Fruit fly (Drosophila melanogaster) whole organism, embryonic: Measurements from ENCODE around the gene bon.
A peak's percentile ranks its signal among the peaks of the same experiment; 100 is the strongest.

ENCODE experiments used
- ATbp ChIP-seq: fragments of 200-800 bp; sonication (Bioruptor generic); optimal IDR thresholded peaks from 2 replicates; lab custom pipeline; 2017; ENCODE audit warnings: missing biosample characterization, mild to moderate bottlenecking, missing genetic modification characterization, missing genetic modification reagents
- Aef1 ChIP-seq: fragments of 200-800 bp; sonication (Bioruptor generic); IDR thresholded peaks from 3 replicates; pipeline ENCODE4 v1.3.6; 2022; ENCODE audit warnings: missing biosample characterization, missing genetic modification characterization
- Atf-2 ChIP-seq: fragments of 200-800 bp; sonication (Bioruptor generic); optimal IDR thresholded peaks from 2 replicates; lab custom pipeline; 2016; ENCODE audit warnings: missing biosample characterization, missing genetic modification characterization
- BEAF-32 ChIP-seq: fragments of 200-800 bp; sonication (Bioruptor generic); optimal IDR thresholded peaks from 3 replicates; lab custom pipeline; 2017; ENCODE audit warnings: missing biosample characterization, missing genetic modification characterization, mild to moderate bottlenecking, moderate library complexity, missing genetic modification reagents
- Bteb2 ChIP-seq: fragments of 200-800 bp; sonication (Bioruptor generic); optimal IDR thresholded peaks from 2 replicates; lab custom pipeline; 2016; ENCODE audit warnings: missing biosample characterization, missing genetic modification characterization
- CG10209 ChIP-seq: fragments of 200-800 bp; sonication (Bioruptor generic); optimal IDR thresholded peaks from 3 replicates; lab custom pipeline; 2017; ENCODE audit warnings: missing biosample characterization, mild to moderate bottlenecking, missing genetic modification characterization, missing genetic modification reagents
- CG10274 ChIP-seq: fragments of 200-800 bp; sonication (Bioruptor generic); optimal IDR thresholded peaks from 3 replicates; lab custom pipeline; 2017; ENCODE audit warnings: missing biosample characterization, mild to moderate bottlenecking, missing genetic modification characterization
- CG11696 ChIP-seq: fragments of 200-800 bp; sonication (Bioruptor generic); IDR thresholded peaks from 2 replicates; pipeline ENCODE4 v1.3.6; 2022; ENCODE audit warnings: missing biosample characterization, missing genetic modification characterization
- CG12219 ChIP-seq: fragments of 200-800 bp; sonication (Bioruptor generic); optimal IDR thresholded peaks from 3 replicates; lab custom pipeline; 2018; ENCODE audit warnings: missing biosample characterization, mild to moderate bottlenecking, missing genetic modification characterization
- CG13123 ChIP-seq: fragments of 200-800 bp; sonication (Bioruptor generic); optimal IDR thresholded peaks from 2 replicates; lab custom pipeline; 2016; ENCODE audit warnings: missing biosample characterization, missing genetic modification characterization
- CG13424 ChIP-seq: fragments of 200-800 bp; sonication (Bioruptor generic); optimal IDR thresholded peaks from 2 replicates; lab custom pipeline; 2019; ENCODE audit warnings: missing biosample characterization, mild to moderate bottlenecking, missing genetic modification characterization, moderate library complexity
- CG15269 ChIP-seq: fragments of 200-800 bp; sonication (Bioruptor generic); optimal IDR thresholded peaks from 2 replicates; lab custom pipeline; 2018; ENCODE audit warnings: missing biosample characterization, mild to moderate bottlenecking, missing genetic modification characterization, moderate library complexity
- CG17186 ChIP-seq: fragments of 200-800 bp; sonication (Bioruptor generic); optimal IDR thresholded peaks from 3 replicates; lab custom pipeline; 2017; ENCODE audit warnings: missing biosample characterization, missing genetic modification reagents, missing genetic modification characterization
- CG1792 ChIP-seq: fragments of 200-800 bp; sonication (Bioruptor generic); optimal IDR thresholded peaks from 2 replicates; lab custom pipeline; 2016; ENCODE audit warnings: missing biosample characterization, missing genetic modification characterization
- CG30403 ChIP-seq: fragments of 200-800 bp; sonication (Bioruptor generic); optimal IDR thresholded peaks from 3 replicates; lab custom pipeline; 2016; ENCODE audit warnings: missing biosample characterization, missing genetic modification characterization
- CG33213 ChIP-seq: fragments of 200-800 bp; sonication (Bioruptor generic); optimal IDR thresholded peaks from 3 replicates; lab custom pipeline; 2016; ENCODE audit warnings: missing biosample characterization, missing genetic modification characterization
- CG3407 ChIP-seq: fragments of 200-800 bp; sonication (Bioruptor generic); optimal IDR thresholded peaks from 2 replicates; lab custom pipeline; 2018; ENCODE audit warnings: missing biosample characterization, mild to moderate bottlenecking, missing genetic modification characterization
- CG43689 ChIP-seq: fragments of 200-800 bp; sonication (Bioruptor generic); IDR thresholded peaks from 2 replicates; pipeline ENCODE4 v1.3.6; 2022; ENCODE audit warnings: missing biosample characterization, missing genetic modification characterization
- CG4404 ChIP-seq: fragments of 200-800 bp; sonication (Bioruptor generic); IDR thresholded peaks from 2 replicates; pipeline ENCODE4 v1.3.6; 2022; ENCODE audit warnings: missing biosample characterization, missing genetic modification characterization
- CG4707 ChIP-seq: fragments of 200-800 bp; sonication (Bioruptor generic); optimal IDR thresholded peaks from 2 replicates; lab custom pipeline; 2018; ENCODE audit warnings: missing biosample characterization, mild to moderate bottlenecking, missing genetic modification characterization, moderate library complexity
- CG4730 ChIP-seq: fragments of 200-800 bp; sonication (Bioruptor generic); IDR thresholded peaks from 2 replicates; pipeline ENCODE4 v1.3.6; 2022; ENCODE audit warnings: missing biosample characterization, missing genetic modification characterization
- CG9817 ChIP-seq: fragments of 200-800 bp; sonication (Bioruptor generic); optimal IDR thresholded peaks from 2 replicates; lab custom pipeline; 2018; ENCODE audit warnings: missing biosample characterization, mild to moderate bottlenecking, missing genetic modification characterization, moderate library complexity
- Eip74EF ChIP-seq, 2 experiments: fragments of 200-800 bp in 1 of 2; fragments of >200 bp in 1 of 2; sonication (Bioruptor generic) in 1 of 2; optimal IDR thresholded peaks; 2 replicates each; lab custom pipeline; 2017 to 2019; ENCODE audit warnings: missing biosample characterization in 2 of 2, missing genetic modification characterization in 2 of 2, mild to moderate bottlenecking in 1 of 2, moderate library complexity in 1 of 2
- Fer3 ChIP-seq: fragments of 200-800 bp; sonication (Bioruptor generic); optimal IDR thresholded peaks from 2 replicates; lab custom pipeline; 2018; ENCODE audit warnings: missing biosample characterization, mild to moderate bottlenecking, missing genetic modification characterization, moderate library complexity
- Hmx ChIP-seq: fragments of 200-800 bp; sonication (Bioruptor generic); optimal IDR thresholded peaks from 2 replicates; lab custom pipeline; 2016; ENCODE audit warnings: missing biosample characterization, missing genetic modification characterization
- Med ChIP-seq: fragments of 200-800 bp; sonication (Bioruptor generic); peaks from one replicate; lab custom pipeline; 2016; ENCODE audit warnings: missing biosample characterization, missing genetic modification characterization, mild to moderate bottlenecking, inconsistent platforms, moderate library complexity
- Neu2 ChIP-seq: fragments of 200-800 bp; sonication (Bioruptor generic); optimal IDR thresholded peaks from 3 replicates; lab custom pipeline; 2016; ENCODE audit warnings: missing biosample characterization, missing genetic modification characterization, borderline replicate concordance
- Optix ChIP-seq: fragments of 200-800 bp; sonication (Bioruptor generic); IDR thresholded peaks from 3 replicates; pipeline ENCODE4 v1.3.6; 2022; ENCODE audit warnings: missing biosample characterization, missing genetic modification characterization
- Poxn ChIP-seq: fragments of 200-800 bp; sonication (Bioruptor generic); IDR thresholded peaks from 2 replicates; pipeline ENCODE4 v1.3.6; 2022; ENCODE audit warnings: missing biosample characterization, missing genetic modification characterization
- Tbp ChIP-seq: fragments of >200 bp; optimal IDR thresholded peaks from 2 replicates; lab custom pipeline; 2018; ENCODE audit warnings: missing biosample characterization, missing genetic modification characterization
- ab ChIP-seq: fragments of 200-800 bp; sonication (Bioruptor generic); optimal IDR thresholded peaks from 2 replicates; lab custom pipeline; 2016; ENCODE audit warnings: missing biosample characterization, missing genetic modification characterization
- bigmax ChIP-seq: fragments of 200-800 bp; sonication (Bioruptor generic); optimal IDR thresholded peaks from 2 replicates; lab custom pipeline; 2018; ENCODE audit warnings: missing biosample characterization, mild to moderate bottlenecking, missing genetic modification characterization
- bsh ChIP-seq, 2 experiments: fragments of 200-800 bp; sonication (Bioruptor generic); optimal IDR thresholded peaks; 2 replicates each; lab custom pipeline; 2017 to 2018; ENCODE audit warnings: mild to moderate bottlenecking in 2 of 2, missing biosample characterization in 2 of 2, missing genetic modification characterization in 2 of 2, moderate library complexity in 1 of 2
- caup ChIP-seq: fragments of 200-800 bp; sonication (Bioruptor generic); optimal IDR thresholded peaks from 3 replicates; lab custom pipeline; 2017; ENCODE audit warnings: missing biosample characterization, mild to moderate bottlenecking, missing genetic modification characterization, moderate library complexity; ENCODE audit not compliant: severe bottlenecking
- dimm ChIP-seq: fragments of 200-800 bp; sonication (Bioruptor generic); IDR thresholded peaks from 2 replicates; pipeline ENCODE4 v1.3.6; 2022; ENCODE audit warnings: missing biosample characterization, missing genetic modification characterization
- eve ChIP-seq, 2 experiments: fragments of >200 bp; optimal IDR thresholded peaks; 2 replicates each; lab custom pipeline; 2017; ENCODE audit warnings: missing biosample characterization in 2 of 2, missing genetic modification characterization in 2 of 2
- gfzf ChIP-seq: fragments of 200-800 bp; sonication (Bioruptor generic); optimal IDR thresholded peaks from 2 replicates; lab custom pipeline; 2016; ENCODE audit warnings: missing biosample characterization, mild to moderate bottlenecking, missing genetic modification characterization, moderate library complexity
- grn ChIP-seq: fragments of 200-800 bp; sonication (Bioruptor generic); optimal IDR thresholded peaks from 3 replicates; lab custom pipeline; 2017; ENCODE audit warnings: missing biosample characterization, missing genetic modification characterization
- ind ChIP-seq: fragments of 200-800 bp; sonication (Bioruptor generic); optimal IDR thresholded peaks from 3 replicates; lab custom pipeline; 2016; ENCODE audit warnings: missing biosample characterization, missing genetic modification characterization
- jumu ChIP-seq: fragments of 200-800 bp; sonication (Bioruptor generic); optimal IDR thresholded peaks from 3 replicates; lab custom pipeline; 2016; ENCODE audit warnings: missing biosample characterization, missing genetic modification characterization
- luna ChIP-seq: fragments of 200-800 bp; sonication (Bioruptor generic); optimal IDR thresholded peaks from 2 replicates; lab custom pipeline; 2016; ENCODE audit warnings: missing biosample characterization, missing genetic modification characterization
- nau ChIP-seq: fragments of 200-800 bp; sonication (Bioruptor generic); optimal IDR thresholded peaks from 3 replicates; lab custom pipeline; 2017; ENCODE audit warnings: missing biosample characterization, mild to moderate bottlenecking, missing genetic modification characterization, missing genetic modification reagents
- nmo ChIP-seq: fragments of 200-800 bp; sonication (Bioruptor generic); optimal IDR thresholded peaks from 2 replicates; lab custom pipeline; 2018; ENCODE audit warnings: missing biosample characterization, mild to moderate bottlenecking, missing genetic modification characterization, moderate library complexity
- nom ChIP-seq: fragments of 200-800 bp; sonication (Bioruptor generic); optimal IDR thresholded peaks from 2 replicates; lab custom pipeline; 2017; ENCODE audit warnings: missing biosample characterization, missing genetic modification characterization, mild to moderate bottlenecking, moderate library complexity, missing genetic modification reagents
- row ChIP-seq: fragments of 200-800 bp; sonication (Bioruptor generic); IDR thresholded peaks from 3 replicates; pipeline ENCODE4 v1.3.6; 2022; ENCODE audit warnings: missing biosample characterization, missing genetic modification characterization
- toy ChIP-seq: fragments of 200-800 bp; sonication (Bioruptor generic); IDR thresholded peaks from 2 replicates; pipeline ENCODE4 v1.3.6; 2022; ENCODE audit warnings: missing biosample characterization, missing genetic modification characterization
- unc-4 ChIP-seq: fragments of 200-800 bp; sonication (Bioruptor generic); IDR thresholded peaks from 2 replicates; pipeline ENCODE4 v1.3.6; 2022; ENCODE audit warnings: missing biosample characterization, missing genetic modification characterization; ENCODE audit not compliant: partially characterized antibody
- vfl ChIP-seq: fragments of 200-800 bp; sonication (Bioruptor generic); optimal IDR thresholded peaks from 2 replicates; lab custom pipeline; 2016; ENCODE audit warnings: missing biosample characterization, missing genetic modification characterization

The bon gene

dm6 chr3R:20557415-20558105 lies 35.4 kb upstream of the bon start, which contains the start of the genes DPCoAC and CG5180 (continued):
- TF ChIP-seq bsh (GFP tag; optimal IDR thresholded peaks at IDR 0.05; lab: Kevin White, UChicago) (peak in 1 of 2 experiments; percentile 35), CG13123 (peak; percentile 51), grn (GFP tag; lab: Kevin White, UChicago) (no peak), nmo (peak; percentile 51), BEAF-32 (GFP tag; lab: Kevin White, UChicago) (peak; percentile 63), Neu2 (GFP tag; lab: Kevin White, UChicago) (no peak), Poxn (GFP tag; lab: Robert Waterston, UW) (no peak), dimm (0 out of 2 replicates have a peak, but pooled peaks have one; percentile 19), ind (GFP tag; lab: Kevin White, UChicago) (peak; percentile 72), ATbp (GFP tag; lab: Kevin White, UChicago) (no peak), row (GFP tag; lab: Robert Waterston, UW) (peak; percentile 94), CG17186 (GFP tag; lab: Kevin White, UChicago) (peak; percentile 71), ab (peak; percentile 5), luna (GFP tag; lab: Kevin White, UChicago) (no peak), vfl (peak; percentile 48), Aef1 (GFP tag; lab: Robert Waterston, UW) (peak; percentile 78), CG30403 (peak; percentile 73), CG3407 (no peak), CG15269 (tag; lab: Kevin White, UChicago) (peak; percentile 59), CG11696 (GFP tag; lab: Robert Waterston, UW) (0 out of 2 replicates have a peak, but pooled peaks have one; percentile 43), Fer3 (peak; percentile 54), toy (GFP tag; lab: Robert Waterston, UW) (no peak), bigmax (GFP tag; lab: Kevin White, UChicago) (peak; percentile 16), Tbp (GFP tag; lab: Kevin White, UChicago) (no peak), CG10209 (GFP tag; lab: Kevin White, UChicago) (peak; percentile 28), CG9817 (tag; lab: Kevin White, UChicago) (peak; percentile 56), Hmx (GFP tag; lab: Kevin White, UChicago) (no peak), Optix (GFP tag; lab: Robert Waterston, UW) (peak; percentile 52; the same call in 1 of the 3 replicates), CG33213 (GFP tag; lab: Kevin White, UChicago) (peak; percentile 69), CG4404 (GFP tag; lab: Robert Waterston, UW) (peak; percentile 48; the same call in 1 of the 2 replicates), nau (GFP tag; lab: Kevin White, UChicago) (no peak), CG10274 (no peak), CG1792 (GFP tag; lab: Kevin White, UChicago) (peak; percentile 33), nom (GFP tag; lab: Kevin White, UChicago) (peak; percentile 48), caup (GFP tag; lab: Kevin White, UChicago) (peak; percentile 66), CG4707 (GFP tag; lab: Kevin White, UChicago) (peak; percentile 60), CG13424 (tag; lab: Kevin White, UChicago) (peak; percentile 61), eve (GFP tag; optimal IDR thresholded peaks at IDR 0.05; lab: Kevin White, UChicago) (no peak), jumu (GFP tag; lab: Kevin White, UChicago) (peak; percentile 77), CG43689 (0 out of 2 replicates have a peak, but pooled peaks have one; percentile 33), unc-4 (GFP tag; lab: Robert Waterston, UW) (peak; percentile 50), gfzf (peak; percentile 47), Bteb2 (GFP tag; lab: Kevin White, UChicago) (peak; percentile 37), Med (GFP tag; lab: Kevin White, UChicago) (peak; percentile 95), CG12219 (GFP tag; lab: Kevin White, UChicago) (peak; percentile 36), Eip74EF (GFP tag; optimal IDR thresholded peaks at IDR 0.05; lab: Kevin White, UChicago) (no peak), Atf-2 (GFP tag; lab: Kevin White, UChicago) (peak; percentile 39), CG4730 (GFP tag; lab: Robert Waterston, UW) (peak; percentile 56; the same call in 1 of the 2 replicates)
